Fruit fly (Drosophila melanogaster) whole organism, prepupa: Measurements from ENCODE around the gene CG17140.

Experiments used
- Blimp-1 ChIP-seq: fragments of 200-800 bp; sonication (Bioruptor generic); optimal IDR thresholded peaks from 3 replicates; lab custom pipeline; 2017; ENCODE audit warnings: missing biosample characterization, missing genetic modification characterization, mild to moderate bottlenecking, moderate library complexity, missing genetic modification reagents
- CG10631 ChIP-seq: fragments of 200-800 bp; sonication (Bioruptor generic); optimal IDR thresholded peaks from 2 replicates; lab custom pipeline; 2016; ENCODE audit warnings: missing biosample characterization, missing genetic modification characterization
- CG10669 ChIP-seq: fragments of 200-800 bp; sonication (Bioruptor generic); optimal IDR thresholded peaks from 3 replicates; lab custom pipeline; 2018; ENCODE audit warnings: missing biosample characterization, mild to moderate bottlenecking, missing genetic modification characterization, moderate library complexity
- CG11762 ChIP-seq: fragments of 200-800 bp; sonication (Bioruptor generic); optimal IDR thresholded peaks from 3 replicates; lab custom pipeline; 2016; ENCODE audit warnings: missing biosample characterization, missing genetic modification characterization; ENCODE audit not compliant: insufficient read depth
- CG15336 ChIP-seq: fragments of 200-800 bp; sonication (Bioruptor generic); IDR thresholded peaks from 2 replicates; pipeline ENCODE4 v1.3.6; 2022; ENCODE audit warnings: missing biosample characterization, missing genetic modification characterization
- CG16779 ChIP-seq: fragments of 200-800 bp; sonication (Bioruptor generic); optimal IDR thresholded peaks from 3 replicates; lab custom pipeline; 2017; ENCODE audit warnings: missing biosample characterization, mild to moderate bottlenecking, missing genetic modification characterization
- CG3032 ChIP-seq: fragments of 200-800 bp; optimal IDR thresholded peaks from 2 replicates; lab custom pipeline; 2019; ENCODE audit warnings: missing biosample characterization, mild to moderate bottlenecking, missing genetic modification characterization, moderate library complexity
- CG31627 ChIP-seq: fragments of 200-800 bp; sonication (Bioruptor generic); optimal IDR thresholded peaks from 3 replicates; lab custom pipeline; 2016; ENCODE audit warnings: missing biosample characterization, missing genetic modification characterization
- CG32006 ChIP-seq: fragments of 200-800 bp; sonication (Bioruptor generic); optimal IDR thresholded peaks from 3 replicates; lab custom pipeline; 2017; ENCODE audit warnings: missing biosample characterization, mild to moderate bottlenecking, missing genetic modification characterization
- CG34406 ChIP-seq: fragments of 200-800 bp; sonication (Bioruptor generic); optimal IDR thresholded peaks from 3 replicates; lab custom pipeline; 2016; ENCODE audit warnings: missing biosample characterization, missing genetic modification characterization
- CG3919 ChIP-seq: fragments of 200-800 bp; sonication (Bioruptor generic); optimal IDR thresholded peaks from 3 replicates; lab custom pipeline; 2016; ENCODE audit warnings: missing biosample characterization, missing genetic modification characterization
- CG6163 ChIP-seq: fragments of 200-800 bp; sonication (Bioruptor generic); IDR thresholded peaks from 3 replicates; pipeline ENCODE4 v1.3.6; 2022; ENCODE audit warnings: missing biosample characterization, missing genetic modification characterization
- CG6276 ChIP-seq: fragments of 200-800 bp; sonication (Bioruptor generic); optimal IDR thresholded peaks from 2 replicates; lab custom pipeline; 2017; ENCODE audit warnings: missing biosample characterization, mild to moderate bottlenecking, missing genetic modification characterization
- CG6792 ChIP-seq: fragments of 200-800 bp; sonication (Bioruptor generic); optimal IDR thresholded peaks from 3 replicates; lab custom pipeline; 2016; ENCODE audit warnings: missing biosample characterization, missing genetic modification characterization
- CG6808 ChIP-seq: fragments of 200-800 bp; sonication (Bioruptor generic); optimal IDR thresholded peaks from 3 replicates; lab custom pipeline; 2017; ENCODE audit warnings: missing biosample characterization, missing genetic modification characterization, mild to moderate bottlenecking, moderate library complexity, missing genetic modification reagents
- CG6854 ChIP-seq: fragments of 200-800 bp; sonication (Bioruptor generic); optimal IDR thresholded peaks from 2 replicates; lab custom pipeline; 2017; ENCODE audit warnings: missing biosample characterization, mild to moderate bottlenecking, missing genetic modification characterization
- CG7368 ChIP-seq: fragments of 200-800 bp; sonication (Bioruptor generic); optimal IDR thresholded peaks from 3 replicates; lab custom pipeline; 2016; ENCODE audit warnings: missing biosample characterization, missing genetic modification characterization
- CG8319 ChIP-seq: fragments of 200-800 bp; sonication (Bioruptor generic); optimal IDR thresholded peaks from 3 replicates; lab custom pipeline; 2016; ENCODE audit warnings: missing biosample characterization, missing genetic modification characterization
- CG8632 ChIP-seq: fragments of 200-800 bp; sonication (Bioruptor generic); optimal IDR thresholded peaks from 3 replicates; lab custom pipeline; 2016; ENCODE audit warnings: missing biosample characterization, missing genetic modification characterization
- CG9139 ChIP-seq: fragments of 200-800 bp; sonication (Bioruptor generic); optimal IDR thresholded peaks from 3 replicates; lab custom pipeline; 2017; ENCODE audit warnings: missing biosample characterization, mild to moderate bottlenecking, missing genetic modification characterization
- Eip75B ChIP-seq: fragments of 200-800 bp; sonication (Bioruptor generic); optimal IDR thresholded peaks from 3 replicates; lab custom pipeline; 2016; ENCODE audit warnings: missing biosample characterization, missing genetic modification characterization
- Eip78C ChIP-seq: fragments of 200-800 bp; sonication (Bioruptor generic); peaks from one replicate; lab custom pipeline; 2016; ENCODE audit warnings: missing biosample characterization, missing genetic modification characterization
- Eip93F ChIP-seq: fragments of 200-800 bp; sonication (Bioruptor generic); optimal IDR thresholded peaks from 2 replicates; lab custom pipeline; 2016; ENCODE audit warnings: missing biosample characterization, mild to moderate bottlenecking, missing genetic modification characterization
- Ets21C ChIP-seq: fragments of 200-800 bp; sonication (Bioruptor generic); optimal IDR thresholded peaks from 3 replicates; lab custom pipeline; 2016; ENCODE audit warnings: missing biosample characterization, missing genetic modification characterization
- Gug ChIP-seq: fragments of 200-800 bp; sonication (Bioruptor generic); IDR thresholded peaks from 2 replicates; pipeline ENCODE4 v1.3.6; 2022; ENCODE audit warnings: missing biosample characterization, missing genetic modification characterization
- Hr38 ChIP-seq: sonication (Bioruptor generic); optimal IDR thresholded peaks from 2 replicates; lab custom pipeline; 2016; ENCODE audit warnings: missing biosample characterization, missing genetic modification characterization
- Hr39 ChIP-seq: fragments of 200-800 bp; sonication (Bioruptor generic); optimal IDR thresholded peaks from 2 replicates; lab custom pipeline; 2016; ENCODE audit warnings: missing biosample characterization, missing genetic modification characterization
- Hr4 ChIP-seq: fragments of 200-800 bp; sonication (Bioruptor generic); optimal IDR thresholded peaks from 3 replicates; lab custom pipeline; 2016; ENCODE audit warnings: missing biosample characterization, missing genetic modification characterization
- Lpt ChIP-seq: fragments of 200-800 bp; sonication (Bioruptor generic); optimal IDR thresholded peaks from 3 replicates; lab custom pipeline; 2016; ENCODE audit warnings: missing biosample characterization, missing genetic modification characterization
- OdsH ChIP-seq: fragments of 200-800 bp; sonication (Bioruptor generic); optimal IDR thresholded peaks from 3 replicates; lab custom pipeline; 2016; ENCODE audit warnings: missing biosample characterization, missing genetic modification characterization
- Smox ChIP-seq: fragments of 200-800 bp; sonication (Bioruptor generic); optimal IDR thresholded peaks from 3 replicates; lab custom pipeline; 2016; ENCODE audit warnings: missing biosample characterization, missing genetic modification characterization
- Sox102F ChIP-seq: fragments of 200-800 bp; sonication (Bioruptor generic); optimal IDR thresholded peaks from 2 replicates; lab custom pipeline; 2016; ENCODE audit warnings: missing biosample characterization, mild to moderate bottlenecking, missing genetic modification characterization
- Sox15 ChIP-seq: fragments of 200-800 bp; sonication (Bioruptor generic); optimal IDR thresholded peaks from 3 replicates; lab custom pipeline; 2016; ENCODE audit warnings: missing biosample characterization, missing genetic modification characterization
- achi ChIP-seq: fragments of 200-800 bp; sonication (Bioruptor generic); optimal IDR thresholded peaks from 3 replicates; lab custom pipeline; 2016; ENCODE audit warnings: missing biosample characterization, missing genetic modification characterization
- acj6 ChIP-seq: fragments of 200-800 bp; sonication (Bioruptor generic); optimal IDR thresholded peaks from 3 replicates; lab custom pipeline; 2016; ENCODE audit warnings: missing biosample characterization, missing genetic modification characterization
- cyc ChIP-seq: fragments of 200-800 bp; sonication (Bioruptor generic); optimal IDR thresholded peaks from 3 replicates; lab custom pipeline; 2016; ENCODE audit warnings: missing biosample characterization, missing genetic modification characterization
- esn ChIP-seq: fragments of 200-800 bp; sonication (Bioruptor generic); optimal IDR thresholded peaks from 2 replicates; lab custom pipeline; 2016; ENCODE audit warnings: missing biosample characterization, mild to moderate bottlenecking, missing genetic modification characterization, moderate library complexity
- fd85E ChIP-seq: fragments of 200-800 bp; sonication (Bioruptor generic); optimal IDR thresholded peaks from 3 replicates; lab custom pipeline; 2016; ENCODE audit warnings: missing biosample characterization, missing genetic modification characterization
- fkh ChIP-seq: fragments of 200-800 bp; sonication (Bioruptor generic); optimal IDR thresholded peaks from 3 replicates; lab custom pipeline; 2017; ENCODE audit warnings: missing biosample characterization, mild to moderate bottlenecking, missing genetic modification characterization, moderate library complexity
- lz ChIP-seq: fragments of 200-800 bp; sonication (Bioruptor generic); optimal IDR thresholded peaks from 3 replicates; lab custom pipeline; 2016; ENCODE audit warnings: missing biosample characterization, missing genetic modification characterization
- net ChIP-seq: fragments of 200-800 bp; sonication (Bioruptor generic); optimal IDR thresholded peaks from 3 replicates; lab custom pipeline; 2016; ENCODE audit warnings: missing biosample characterization, missing genetic modification characterization
- pdm3 ChIP-seq: fragments of 200-800 bp; sonication (Bioruptor generic); optimal IDR thresholded peaks from 3 replicates; lab custom pipeline; 2016; ENCODE audit warnings: missing biosample characterization, missing genetic modification characterization
- salr ChIP-seq, 2 experiments: fragments of 200-800 bp; sonication (Bioruptor generic); optimal IDR thresholded peaks; 3 replicates each; lab custom pipeline; 2016 to 2018; ENCODE audit warnings: missing biosample characterization in 2 of 2, missing genetic modification characterization in 2 of 2, mild to moderate bottlenecking in 1 of 2
- spab ChIP-seq: fragments of 200-800 bp; sonication (Bioruptor generic); optimal IDR thresholded peaks from 2 replicates; lab custom pipeline; 2017; ENCODE audit warnings: missing biosample characterization, mild to moderate bottlenecking, missing genetic modification characterization, missing genetic modification reagents
- ss ChIP-seq, 2 experiments: fragments of 200-800 bp; sonication (Bioruptor generic); optimal IDR thresholded peaks; 2 replicates in 1 of 2; 3 replicates in 1 of 2; lab custom pipeline; 2017 to 2018; ENCODE audit warnings: mild to moderate bottlenecking in 2 of 2, missing biosample characterization in 2 of 2, missing genetic modification characterization in 2 of 2, moderate library complexity in 1 of 2
- topi ChIP-seq: fragments of 200-800 bp; sonication (Bioruptor generic); optimal IDR thresholded peaks from 3 replicates; lab custom pipeline; 2016; ENCODE audit warnings: missing biosample characterization, missing genetic modification characterization
- vri ChIP-seq: fragments of 200-800 bp; sonication (Bioruptor generic); optimal IDR thresholded peaks from 3 replicates; lab custom pipeline; 2016; ENCODE audit warnings: missing biosample characterization, mild to moderate bottlenecking, missing genetic modification characterization

CG17140 gene

DNA sequence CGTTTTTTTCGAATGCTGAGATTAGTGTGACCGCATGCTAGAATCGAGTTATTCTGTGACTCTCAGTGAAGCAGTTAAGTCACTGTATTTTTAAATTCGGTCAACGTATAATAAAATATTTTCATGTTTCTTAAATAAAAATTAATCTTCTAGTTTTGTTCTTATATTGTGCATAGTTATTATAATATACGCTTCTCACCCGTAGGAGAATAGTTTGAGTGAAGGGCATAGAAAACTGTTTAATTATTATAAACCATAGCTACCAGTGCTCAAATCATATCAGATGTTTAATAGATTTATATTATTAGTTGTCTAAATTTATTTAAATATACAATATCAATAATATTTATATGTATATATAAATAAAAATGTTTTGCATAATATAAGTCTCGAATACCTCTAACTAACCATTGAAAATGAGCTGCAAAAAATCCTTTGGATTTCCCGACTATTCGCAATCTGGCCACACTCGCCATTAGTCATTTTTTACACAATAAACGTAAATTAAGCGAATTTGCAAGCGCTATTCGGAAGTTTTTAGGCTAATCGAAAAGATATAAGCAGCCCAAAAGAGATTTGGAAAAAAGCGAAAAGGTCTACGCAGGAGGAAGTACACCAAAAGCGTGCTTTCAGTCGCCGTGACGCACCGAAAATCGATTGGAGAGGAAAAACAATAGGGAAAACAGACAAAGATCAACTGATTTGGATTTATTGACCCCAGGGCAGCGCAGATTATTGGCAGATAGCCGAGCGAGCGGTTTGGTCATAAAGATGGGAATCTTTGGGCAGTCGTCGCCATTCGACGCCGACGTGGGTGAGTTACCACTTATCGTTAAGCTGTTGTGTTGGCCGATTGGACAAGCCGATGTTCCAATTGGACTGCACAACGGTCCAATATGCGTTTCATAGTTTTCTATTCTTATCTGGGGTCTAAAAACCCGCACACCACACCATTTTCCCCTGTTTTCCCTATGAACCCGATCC, 12.9 kb upstream of the CG17140 start, which contains the start of the genes aurB and Stam (continued):
- TF ChIP-seq CG6276 (GFP tag; lab: Kevin White, UChicago) (no peak), CG10669 (GFP tag; lab: Kevin White, UChicago) (peak; percentile 27), CG10631 (peak; percentile 58), Eip93F (no peak), vri (peak; percentile 10), lz (GFP tag; lab: Kevin White, UChicago) (peak; percentile 25), CG6792 (peak; percentile 15), CG8319 (GFP tag; lab: Kevin White, UChicago) (no peak), CG9139 (no peak), Eip75B (GFP tag; lab: Kevin White, UChicago) (no peak)

DNA sequence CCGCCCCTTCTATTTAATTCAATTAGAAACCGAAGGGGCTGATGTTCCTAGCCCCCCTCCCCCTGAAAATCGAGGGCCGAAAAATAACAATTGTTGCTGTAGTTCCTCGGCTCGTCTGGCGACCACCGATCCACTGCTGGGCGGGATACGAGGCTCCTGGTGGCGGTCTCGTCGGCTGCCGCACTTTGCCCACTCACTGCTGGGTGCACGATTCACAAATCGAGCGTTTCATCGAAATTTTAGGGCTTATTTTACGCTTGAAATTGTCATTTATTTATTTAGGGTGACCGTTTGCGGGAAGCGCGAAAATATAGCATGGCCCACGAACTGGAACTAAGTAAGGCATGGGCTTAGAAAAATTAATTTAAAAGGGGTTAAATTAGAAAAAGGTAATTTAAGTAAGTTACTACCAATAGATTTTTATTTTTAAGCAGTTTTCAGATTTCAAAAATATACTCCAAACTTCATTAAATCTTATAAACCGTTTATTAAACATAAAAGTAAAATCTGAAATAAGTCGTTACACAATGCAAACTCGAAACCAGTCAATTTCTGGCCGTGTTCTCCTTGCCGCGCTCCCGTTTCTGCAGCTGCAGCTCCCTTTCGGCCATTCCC, 11.0 kb upstream of the CG17140 start, which contains the start of gene Dnz1:
Gene Dnz1 (minus strand): TSS at position 317 of the 615 bp plus-strand sequence.
- TF ChIP-seq CG8319 (GFP tag; lab: Kevin White, UChicago) = no peak
- TF ChIP-seq Hr39 (GFP tag; lab: Kevin White, UChicago) = peak; percentile 57
- TF ChIP-seq pdm3 (GFP tag; lab: Kevin White, UChicago) = peak; percentile 70
- no peak for TF ChIP-seq CG11762
- no peak for TF ChIP-seq Blimp-1 (GFP tag; lab: Kevin White, UChicago)
- TF ChIP-seq fd85E (GFP tag; lab: Kevin White, UChicago) = no peak
- TF ChIP-seq CG15336 (GFP tag; lab: Robert Waterston, UW) = peak; percentile 29; the same call in 1 of the 2 replicates
- TF ChIP-seq CG3032 (tag; lab: Kevin White, UChicago) = peak; percentile 61
- peak; percentile 8 for TF ChIP-seq CG7368
- TF ChIP-seq CG6854 (GFP tag; lab: Kevin White, UChicago) = no peak
- TF ChIP-seq topi (GFP tag; lab: Kevin White, UChicago) = no peak
- TF ChIP-seq spab = peak; percentile 6
- peak; percentile 51 for TF ChIP-seq CG3919 (GFP tag; lab: Kevin White, UChicago)
- TF ChIP-seq CG6792 = peak; percentile 32
- no peak for TF ChIP-seq Hr38 (GFP tag; lab: Kevin White, UChicago)
- TF ChIP-seq Gug (GFP tag; lab: Robert Waterston, UW) = no peak
- TF ChIP-seq CG32006 = peak; percentile 53
- peak; percentile 29 for TF ChIP-seq cyc (GFP tag; lab: Kevin White, UChicago)
- TF ChIP-seq CG10669 (GFP tag; lab: Kevin White, UChicago) = peak; percentile 2
- peak; percentile 49 for TF ChIP-seq OdsH (GFP tag; lab: Kevin White, UChicago)
- peak; percentile 15 for TF ChIP-seq CG8632 (GFP tag; lab: Kevin White, UChicago)
- peak; percentile 54 for TF ChIP-seq Smox (GFP tag; lab: Kevin White, UChicago)
- peak; percentile 48 for TF ChIP-seq acj6 (GFP tag; lab: Kevin White, UChicago)
- TF ChIP-seq Lpt = no peak
- TF ChIP-seq Eip78C (GFP tag; lab: Kevin White, UChicago) = peak; percentile 65
- TF ChIP-seq Ets21C (GFP tag; lab: Kevin White, UChicago) = peak; percentile 33
- no peak for TF ChIP-seq ss (GFP tag; optimal IDR thresholded peaks at IDR 0.05; lab: Kevin White, UChicago)
- TF ChIP-seq CG6808 (GFP tag; lab: Kevin White, UChicago) = no peak
- TF ChIP-seq Sox15 (GFP tag; lab: Kevin White, UChicago) = peak; percentile 5
- TF ChIP-seq vri = no peak
- TF ChIP-seq achi (GFP tag; lab: Kevin White, UChicago) = peak; percentile 34
- TF ChIP-seq fkh = peak; percentile 57
- peak; percentile 25 for TF ChIP-seq Sox102F
- TF ChIP-seq CG16779 (tag; lab: Kevin White, UChicago) = no peak
- TF ChIP-seq salr (GFP tag; optimal IDR thresholded peaks at IDR 0.05; lab: Kevin White, UChicago) = peak in 1 of 2 experiments; percentile 17
- TF ChIP-seq CG6163 (GFP tag; lab: Robert Waterston, UW) = no peak
- TF ChIP-seq CG9139 = no peak
- TF ChIP-seq net (GFP tag; lab: Kevin White, UChicago) = peak; percentile 50
- TF ChIP-seq CG34406 (GFP tag; lab: Kevin White, UChicago) = peak; percentile 42
- peak; percentile 69 for TF ChIP-seq Hr4 (GFP tag; lab: Kevin White, UChicago)
- TF ChIP-seq CG31627 (GFP tag; lab: Kevin White, UChicago) = peak; percentile 56
- TF ChIP-seq esn (GFP tag; lab: Kevin White, UChicago) = peak; percentile 48
